Worm (Caenorhabditis elegans) whole organism, L4 larva: ENCODE data around the gene T22F3.7.

Experiments used
- F10B5.3 ChIP-seq: sonication (generic microtip); optimal IDR thresholded peaks from 2 replicates; lab custom pipeline; 2016; ENCODE audit warnings: mild to moderate bottlenecking, missing genetic modification characterization, missing compliant biosample characterization
- F49E8.2 ChIP-seq: sonication (generic microtip); optimal IDR thresholded peaks from 2 replicates; lab custom pipeline; 2016; ENCODE audit warnings: missing compliant biosample characterization, mild to moderate bottlenecking, missing genetic modification characterization, borderline replicate concordance
- ZK546.5 ChIP-seq, 2 experiments: sonication (generic microtip); optimal IDR thresholded peaks; 2 replicates each; lab custom pipeline; 2017; ENCODE audit warnings: missing biosample characterization in 2 of 2, missing genetic modification characterization in 2 of 2
- ceh-82 ChIP-seq: sonication (generic microtip); optimal IDR thresholded peaks from 2 replicates; lab custom pipeline; 2017; ENCODE audit warnings: missing biosample characterization, missing genetic modification characterization
- daf-12 ChIP-seq: fragments of 150-350 bp; optimal IDR thresholded peaks from 2 replicates; lab custom pipeline; 2014; ENCODE audit warnings: missing biosample characterization, missing genetic modification reagents, missing genetic modification characterization
- dpl-1 ChIP-seq: fragments of 150-350 bp; optimal IDR thresholded peaks from 2 replicates; lab custom pipeline; 2014; ENCODE audit warnings: missing biosample characterization, missing genetic modification reagents, missing genetic modification characterization
- lin-1 ChIP-seq: fragments of 200-800 bp; sonication (Bioruptor generic); IDR thresholded peaks from 2 replicates; pipeline ENCODE4 v1.3.6; 2022; ENCODE audit warnings: missing genetic modification reagents, missing genetic modification characterization, missing compliant biosample characterization
- mes-2 ChIP-seq: sonication (generic microtip); optimal IDR thresholded peaks from 2 replicates; lab custom pipeline; 2016; ENCODE audit warnings: missing genotype, mild to moderate bottlenecking, missing genetic modification characterization, missing compliant biosample characterization; ENCODE audit not compliant: poor library complexity, severe bottlenecking
- nhr-11 ChIP-seq: fragments of 150-350 bp; optimal IDR thresholded peaks from 2 replicates; lab custom pipeline; 2014; ENCODE audit warnings: missing biosample characterization, missing genetic modification characterization
- nhr-25 ChIP-seq: sonication (generic microtip); optimal IDR thresholded peaks from 2 replicates; lab custom pipeline; 2017; ENCODE audit warnings: missing genetic modification characterization, mild to moderate bottlenecking, missing compliant biosample characterization, antibody characterized with exemption, moderate library complexity, borderline replicate concordance; ENCODE audit not compliant: insufficient read depth
- pha-4 ChIP-seq, 2 experiments: fragments of 150-350 bp in 1 of 2; fragments of 200-800 bp in 1 of 2; sonication (Bioruptor generic) in 1 of 2; IDR thresholded peaks in 1 of 2; optimal IDR thresholded peaks in 1 of 2; 2 replicates each; pipeline versions ENCODE4 v1.3.6 to Lab custom; 2014 to 2022; ENCODE audit warnings: missing genetic modification characterization in 2 of 2, missing genetic modification reagents in 2 of 2, missing biosample characterization in 1 of 2, missing compliant biosample characterization in 1 of 2
- tra-1 ChIP-seq: fragments of 200-800 bp; sonication (Bioruptor generic); IDR thresholded peaks from 2 replicates; pipeline ENCODE4 v1.3.6; 2022; ENCODE audit warnings: missing genetic modification reagents, missing genetic modification characterization, missing compliant biosample characterization
- zip-11 ChIP-seq: fragments of 200-800 bp; sonication (Bioruptor generic); IDR thresholded peaks from 2 replicates; pipeline ENCODE4 v1.3.6; 2022; ENCODE audit warnings: missing genetic modification characterization, missing compliant biosample characterization

DNA sequence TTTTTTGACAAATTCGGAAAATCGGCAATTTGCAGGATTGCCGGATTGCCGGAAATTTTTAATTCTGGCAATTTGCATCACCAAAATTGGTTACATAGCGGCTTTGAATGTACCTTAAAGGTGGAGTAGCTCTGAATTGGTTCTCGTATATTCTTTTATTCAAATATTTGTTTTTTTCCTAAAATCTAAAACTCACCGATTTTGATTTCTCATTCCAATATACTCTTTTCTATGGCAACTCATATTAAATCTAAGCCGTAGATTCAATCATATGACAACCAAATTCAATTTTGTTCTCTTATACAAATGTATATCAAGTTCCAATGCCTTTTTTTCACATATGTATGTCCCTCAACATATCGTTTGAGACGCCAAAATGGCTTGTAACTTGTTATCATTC lies 50.9 kb downstream of the T22F3.7 start, which contains the start of gene sri-21:
- TF ChIP-seq nhr-25 (tag; lab: Kevin White, UChicago): no peak
- TF ChIP-seq zip-11: no peak
- TF ChIP-seq nhr-11 (tag; lab: Kevin White, UChicago): no peak
- no peak for TF ChIP-seq F10B5.3 (tag; lab: Kevin White, UChicago)
- no peak for TF ChIP-seq daf-12 (tag; lab: Kevin White, UChicago)
- TF ChIP-seq mes-2 (tag; lab: Kevin White, UChicago): no peak
- TF ChIP-seq tra-1 (GFP tag; lab: Robert Waterston, UW): no peak
- TF ChIP-seq dpl-1 (GFP tag; lab: Kevin White, UChicago): no peak
- no peak for TF ChIP-seq ceh-82 (tag; lab: Kevin White, UChicago)
- no peak for TF ChIP-seq pha-4 (GFP tag; IDR thresholded peaks at IDR 0.05; lab: Robert Waterston, UW)
- no peak for TF ChIP-seq pha-4 (tag; optimal IDR thresholded peaks at IDR 0.05; lab: Kevin White, UChicago)
- TF ChIP-seq F49E8.2 (tag; lab: Kevin White, UChicago): no peak
- TF ChIP-seq lin-1 (GFP tag; lab: Robert Waterston, UW): no peak
- TF ChIP-seq ZK546.5 (tag; optimal IDR thresholded peaks at IDR 0.05; lab: Kevin White, UChicago): no peak
